Worm (Caenorhabditis elegans): ENCODE measurements around the gene atfs-1.

DNA sequence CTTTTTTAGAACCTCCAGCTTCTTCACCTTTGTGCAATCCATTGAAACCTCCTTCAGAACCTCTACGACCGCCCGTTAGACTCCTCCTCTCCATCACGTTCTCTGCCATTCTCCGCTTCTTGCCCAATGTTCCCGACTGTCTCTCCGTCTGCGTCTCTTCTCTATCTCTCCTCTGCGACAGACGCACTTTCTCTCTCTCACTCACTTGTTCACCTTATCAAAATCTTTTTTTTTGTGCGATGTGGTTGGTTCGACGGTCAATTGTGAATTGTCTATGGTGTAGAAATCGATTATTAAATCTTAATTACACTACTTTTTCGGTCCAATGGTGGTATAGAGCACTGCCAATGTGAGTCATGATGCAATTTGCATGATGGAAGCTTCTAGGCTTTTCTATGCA lies at the start of gene atfs-1:
- TF ChIP-seq rnt-1 (tag; optimal IDR thresholded peaks at IDR 0.05) (no peak), hlh-6 (tag; optimal IDR thresholded peaks at IDR 0.05) (no peak), sox-4 (tag; optimal IDR thresholded peaks at IDR 0.05) (no peak), odd-2 (tag; optimal IDR thresholded peaks at IDR 0.05) (no peak), elt-2 (tag; optimal IDR thresholded peaks at IDR 0.05) (no peak), tbx-2 (tag; optimal IDR thresholded peaks at IDR 0.05) (peak; percentile 44), unc-55 (GFP tag; optimal IDR thresholded peaks at IDR 0.05) (peak; percentile 55), fkh-10 (GFP tag; optimal IDR thresholded peaks at IDR 0.05) (no peak), dve-1 (tag; optimal IDR thresholded peaks at IDR 0.05) (peak; percentile 8), pha-4 (tag; optimal IDR thresholded peaks at IDR 0.05) (no peak), madf-2 (tag; optimal IDR thresholded peaks at IDR 0.05) (no peak), ceh-14 (tag; optimal IDR thresholded peaks at IDR 0.05) (no peak), pax-1 (tag; optimal IDR thresholded peaks at IDR 0.05) (no peak)
